Fruit fly (Drosophila melanogaster) whole organism, wandering third instar larva: ENCODE results near the gene Cyp4ae1.

Experiments used
- Abd-B ChIP-seq: fragments of >200 bp; optimal IDR thresholded peaks from 2 replicates; lab custom pipeline; 2017; ENCODE audit warnings: missing biosample characterization, missing genetic modification characterization
- CG32264 ChIP-seq: fragments of 200-800 bp; sonication (Bioruptor generic); optimal IDR thresholded peaks from 2 replicates; lab custom pipeline; 2016; ENCODE audit warnings: missing biosample characterization, missing genetic modification characterization
- CG9705 ChIP-seq: fragments of 200-800 bp; sonication (Bioruptor generic); optimal IDR thresholded peaks from 2 replicates; lab custom pipeline; 2018; ENCODE audit warnings: missing biosample characterization, mild to moderate bottlenecking, missing genetic modification characterization
- CrebA ChIP-seq: fragments of 200-800 bp; sonication (Bioruptor generic); optimal IDR thresholded peaks from 2 replicates; lab custom pipeline; 2016; ENCODE audit warnings: missing biosample characterization, mild to moderate bottlenecking, missing genetic modification characterization, borderline replicate concordance
- Dfd ChIP-seq: fragments of >200 bp; optimal IDR thresholded peaks from 2 replicates; lab custom pipeline; 2017; ENCODE audit warnings: missing biosample characterization, missing genetic modification characterization
- GATAd ChIP-seq: sonication (Bioruptor generic); optimal IDR thresholded peaks from 2 replicates; lab custom pipeline; 2016; ENCODE audit warnings: missing biosample characterization, missing genetic modification characterization
- HLH106 ChIP-seq: fragments of 200-800 bp; optimal IDR thresholded peaks from 3 replicates; lab custom pipeline; 2019; ENCODE audit warnings: missing biosample characterization, mild to moderate bottlenecking, missing genetic modification characterization, moderate library complexity
- Hr78 ChIP-seq: fragments of >200 bp; optimal IDR thresholded peaks from 2 replicates; lab custom pipeline; 2017; ENCODE audit warnings: missing biosample characterization, missing genetic modification characterization
- Hr83 ChIP-seq: fragments of 200-300 bp; sonication (Bioruptor generic); optimal IDR thresholded peaks from 2 replicates; lab custom pipeline; 2016; ENCODE audit warnings: missing biosample characterization, mild to moderate bottlenecking, missing genetic modification characterization, moderate library complexity; ENCODE audit not compliant: poor library complexity, severe bottlenecking
- Jra ChIP-seq: sonication (Bioruptor generic); optimal IDR thresholded peaks from 2 replicates; lab custom pipeline; 2016; ENCODE audit warnings: missing biosample characterization, missing genetic modification characterization
- Mio ChIP-seq: sonication (Bioruptor generic); optimal IDR thresholded peaks from 2 replicates; lab custom pipeline; 2016; ENCODE audit warnings: missing biosample characterization, missing genetic modification characterization
- N ChIP-seq: fragments of >200 bp; optimal IDR thresholded peaks from 2 replicates; lab custom pipeline; 2018; ENCODE audit warnings: missing biosample characterization, missing external identifiers, missing genetic modification characterization
- OdsH ChIP-seq: fragments of 200-800 bp; sonication (Bioruptor generic); optimal IDR thresholded peaks from 2 replicates; lab custom pipeline; 2016; ENCODE audit warnings: missing biosample characterization, mild to moderate bottlenecking, missing genetic modification characterization
- Rel ChIP-seq, 2 experiments: fragments of 200-800 bp; sonication (Bioruptor generic) in 1 of 2; optimal IDR thresholded peaks; 2 replicates in 1 of 2; 3 replicates in 1 of 2; lab custom pipeline; 2016 to 2019; ENCODE audit warnings: mild to moderate bottlenecking in 2 of 2, missing biosample characterization in 2 of 2, missing genetic modification characterization in 2 of 2, moderate library complexity in 1 of 2
- Sp1 ChIP-seq: fragments of 200-800 bp; sonication (Bioruptor generic); optimal IDR thresholded peaks from 3 replicates; lab custom pipeline; 2019; ENCODE audit warnings: missing biosample characterization, mild to moderate bottlenecking, missing genetic modification characterization, moderate library complexity
- Vsx2 ChIP-seq: fragments of 200-300, 225-300 bp; sonication (Bioruptor generic); optimal IDR thresholded peaks from 2 replicates; lab custom pipeline; 2018; ENCODE audit warnings: missing biosample characterization, missing genetic modification characterization; ENCODE audit not compliant: partially characterized antibody
- br ChIP-seq: fragments of 200-800 bp; sonication (Bioruptor generic); optimal IDR thresholded peaks from 2 replicates; lab custom pipeline; 2016; ENCODE audit warnings: missing biosample characterization, missing genetic modification characterization
- brk ChIP-seq: fragments of 200-800 bp; sonication (Bioruptor generic); optimal IDR thresholded peaks from 2 replicates; lab custom pipeline; 2016; ENCODE audit warnings: missing biosample characterization, mild to moderate bottlenecking, missing genetic modification characterization
- dl ChIP-seq, 2 experiments: fragments of 175-275, 200-275 bp in 1 of 2; fragments of 200-275 bp in 1 of 2; sonication (Bioruptor generic); optimal IDR thresholded peaks; lab custom pipeline; 2018; ENCODE audit warnings: mild to moderate bottlenecking in 2 of 2, missing biosample characterization in 2 of 2, missing genetic modification characterization in 2 of 2, moderate library complexity in 2 of 2; ENCODE audit not compliant: partially characterized antibody in 2 of 2, insufficient read depth in 1 of 2
- dmrt93B ChIP-seq: fragments of 200-800 bp; sonication (Bioruptor generic); optimal IDR thresholded peaks from 2 replicates; lab custom pipeline; 2018; ENCODE audit warnings: missing biosample characterization, mild to moderate bottlenecking, missing genetic modification characterization
- ey ChIP-seq: fragments of 200-800 bp; sonication (Bioruptor generic); optimal IDR thresholded peaks from 2 replicates; lab custom pipeline; 2016; ENCODE audit warnings: missing biosample characterization, missing genetic modification characterization
- foxo ChIP-seq, 2 experiments: fragments of 200-800 bp; sonication (Bioruptor generic); optimal IDR thresholded peaks; 2 replicates in 1 of 2; 3 replicates in 1 of 2; lab custom pipeline; 2016 to 2017; ENCODE audit warnings: missing biosample characterization in 2 of 2, missing genetic modification characterization in 2 of 2
- h ChIP-seq: fragments of 200-800 bp; sonication (Bioruptor generic); optimal IDR thresholded peaks from 3 replicates; lab custom pipeline; 2016; ENCODE audit warnings: missing biosample characterization, mild to moderate bottlenecking, missing genetic modification characterization
- jim ChIP-seq: fragments of 175-275, 200-325 bp; sonication (Bioruptor generic); optimal IDR thresholded peaks from 2 replicates; lab custom pipeline; 2016; ENCODE audit warnings: missing biosample characterization, mild to moderate bottlenecking, missing genetic modification characterization
- pan ChIP-seq: fragments of >200 bp; optimal IDR thresholded peaks from 2 replicates; lab custom pipeline; 2017
- psq ChIP-seq: fragments of 200-800 bp; sonication (Bioruptor generic); optimal IDR thresholded peaks from 3 replicates; lab custom pipeline; 2017; ENCODE audit warnings: missing biosample characterization, mild to moderate bottlenecking, missing genetic modification characterization, moderate library complexity
- rgr ChIP-seq: fragments of 200-800 bp; sonication (Bioruptor generic); optimal IDR thresholded peaks from 3 replicates; lab custom pipeline; 2016; ENCODE audit warnings: missing biosample characterization, mild to moderate bottlenecking, missing genetic modification characterization
- usp ChIP-seq: fragments of >200 bp; optimal IDR thresholded peaks from 2 replicates; lab custom pipeline; 2017; ENCODE audit warnings: missing biosample characterization, missing genetic modification characterization
- woc ChIP-seq: sonication (Bioruptor generic); optimal IDR thresholded peaks from 2 replicates; lab custom pipeline; 2016; ENCODE audit warnings: missing biosample characterization, mild to moderate bottlenecking, missing genetic modification characterization

The Cyp4ae1 gene

dm6 chrX:2137587-2138341 lies 41.0 kb upstream of the Cyp4ae1 start (continued):
- TF ChIP-seq Hr83 (GFP tag; lab: Kevin White, UChicago) = peak; percentile 59
- TF ChIP-seq psq (GFP tag; lab: Kevin White, UChicago) = peak; percentile 96

DNA sequence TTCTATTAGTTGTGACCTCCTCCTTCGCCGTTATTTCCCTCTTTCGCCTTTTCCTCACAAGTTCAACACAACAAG lies 40.6 kb upstream of the Cyp4ae1 start, which contains the start of gene ph-p:
ph-p (minus strand) TSS at position 30 of the 75 bp plus-strand sequence.
- TF ChIP-seq usp = no peak
- no peak for TF ChIP-seq Mio (GFP tag; lab: Kevin White, UChicago)
- no peak for TF ChIP-seq Jra (GFP tag; lab: Kevin White, UChicago)
- no peak for TF ChIP-seq Hr83 (GFP tag; lab: Kevin White, UChicago)
- no peak for TF ChIP-seq Sp1 (GFP tag; lab: Kevin White, UChicago)
- no peak for TF ChIP-seq dl (GFP tag; optimal IDR thresholded peaks at IDR 0.05; lab: Kevin White, UChicago; ENCODE audit: insufficient read depth in 1 of 2, partially characterized antibody in 2 of 2)
- no peak for TF ChIP-seq Abd-B (GFP tag; lab: Kevin White, UChicago)
- no peak for TF ChIP-seq foxo (GFP tag; optimal IDR thresholded peaks at IDR 0.05; lab: Kevin White, UChicago)
- no peak for TF ChIP-seq Dfd (GFP tag; lab: Kevin White, UChicago)
- TF ChIP-seq Hr78 (GFP tag; lab: Kevin White, UChicago) = no peak
- TF ChIP-seq OdsH (GFP tag; lab: Kevin White, UChicago) = no peak
- TF ChIP-seq, all 38 proteins: peak for 0

- TF ChIP-seq jim (GFP tag; lab: Kevin White, UChicago) (no peak), rgr (GFP tag; lab: Kevin White, UChicago) (no peak), foxo (GFP tag; optimal IDR thresholded peaks at IDR 0.05; lab: Kevin White, UChicago) (no peak), ey (GFP tag; lab: Kevin White, UChicago) (no peak), woc (GFP tag; lab: Kevin White, UChicago) (no peak), Jra (GFP tag; lab: Kevin White, UChicago) (no peak), dmrt93B (no peak), pan (lab: Kevin White, UChicago) (no peak), br (GFP tag; lab: Kevin White, UChicago) (no peak), CG9705 (GFP tag; lab: Kevin White, UChicago) (no peak), N (GFP tag; lab: Kevin White, UChicago) (no peak), GATAd (GFP tag; lab: Kevin White, UChicago) (no peak), CrebA (GFP tag; lab: Kevin White, UChicago) (no peak), CG32264 (no peak), Dfd (GFP tag; lab: Kevin White, UChicago) (no peak), Rel (GFP tag; optimal IDR thresholded peaks at IDR 0.05; lab: Kevin White, UChicago) (no peak), Rel (tag; optimal IDR thresholded peaks at IDR 0.05; lab: Kevin White, UChicago) (no peak), OdsH (GFP tag; lab: Kevin White, UChicago) (no peak), Mio (GFP tag; lab: Kevin White, UChicago) (no peak)
These were observed 40.4 kb upstream of the Cyp4ae1 start for dm6 chrX:2138417-2138816.

dm6 chrX:2139610-2140009 lies 39.2 kb upstream of the Cyp4ae1 start:
- TF ChIP-seq Abd-B (GFP tag; lab: Kevin White, UChicago) = no peak
- TF ChIP-seq h (GFP tag; lab: Kevin White, UChicago) = no peak
- TF ChIP-seq brk (GFP tag; lab: Kevin White, UChicago) = no peak
- no peak for TF ChIP-seq usp

- TF ChIP-seq Vsx2 = no peak
- TF ChIP-seq CG9705 (GFP tag; lab: Kevin White, UChicago) = peak; percentile 28
- no peak for TF ChIP-seq HLH106 (tag; lab: Kevin White, UChicago)
- peak; percentile 25 for TF ChIP-seq Sp1 (GFP tag; lab: Kevin White, UChicago)
- peak; percentile 2 for TF ChIP-seq br (GFP tag; lab: Kevin White, UChicago)
- TF ChIP-seq rgr (GFP tag; lab: Kevin White, UChicago) = peak; percentile 12
- peak; percentile 44 for TF ChIP-seq Hr83 (GFP tag; lab: Kevin White, UChicago)
These were observed 38.3 kb upstream of the Cyp4ae1 start for dm6 chrX:2140487-2140886.
